Worm (Caenorhabditis elegans) whole organism, early embryonic: ENCODE measurements around the gene grd-8.

Source experiments
- B0310.2 ChIP-seq: sonication (generic microtip); optimal IDR thresholded peaks from 2 replicates; lab custom pipeline; 2016; ENCODE audit warnings: mild to moderate bottlenecking, missing genetic modification characterization, missing compliant biosample characterization
- F13C5.2 ChIP-seq: sonication (generic microtip); optimal IDR thresholded peaks from 2 replicates; lab custom pipeline; 2017; ENCODE audit warnings: mild to moderate bottlenecking, missing genetic modification characterization, inconsistent platforms, missing compliant biosample characterization
- aly-1 ChIP-seq: sonication (generic microtip); optimal IDR thresholded peaks from 2 replicates; lab custom pipeline; 2016; ENCODE audit warnings: missing genetic modification characterization, missing compliant biosample characterization
- ama-1 ChIP-seq: fragments of 150-350 bp; optimal IDR thresholded peaks from 2 replicates; lab custom pipeline; 2014
- hmbx-1 ChIP-seq: sonication (generic microtip); optimal IDR thresholded peaks from 2 replicates; lab custom pipeline; 2016; ENCODE audit warnings: mild to moderate bottlenecking, missing genetic modification characterization, missing compliant biosample characterization
- hmg-4 ChIP-seq: fragments of 200-800 bp; sonication (Bioruptor generic); optimal IDR thresholded peaks from 2 replicates; lab custom pipeline; 2018; ENCODE audit warnings: mild to moderate bottlenecking, missing genetic modification characterization, missing compliant biosample characterization
- pes-1 ChIP-seq: fragments of 200-800 bp; sonication (Bioruptor generic); IDR thresholded peaks from 2 replicates; pipeline ENCODE4 v1.3.6; 2022; ENCODE audit warnings: missing genetic modification reagents, missing genetic modification characterization, missing compliant biosample characterization
- scrt-1 ChIP-seq: fragments of 200-800 bp; sonication (Bioruptor generic); IDR thresholded peaks from 2 replicates; pipeline ENCODE4 v1.3.6; 2022; ENCODE audit warnings: missing genetic modification characterization, missing compliant biosample characterization
- sea-1 ChIP-seq: fragments of 200-800 bp; sonication (Bioruptor generic); conservative IDR thresholded peaks from 2 replicates; pipeline ENCODE4 v1.3.6; 2022; ENCODE audit warnings: missing genetic modification characterization, missing compliant biosample characterization
- tbx-11 ChIP-seq: fragments of 200-800 bp; sonication (Bioruptor generic); IDR thresholded peaks from 2 replicates; pipeline ENCODE4 v1.3.6; 2022; ENCODE audit warnings: missing genetic modification characterization, missing compliant biosample characterization
- tra-4 ChIP-seq: sonication (generic microtip); optimal IDR thresholded peaks from 2 replicates; lab custom pipeline; 2017; ENCODE audit warnings: missing genetic modification characterization, missing compliant biosample characterization

Gene grd-8

DNA sequence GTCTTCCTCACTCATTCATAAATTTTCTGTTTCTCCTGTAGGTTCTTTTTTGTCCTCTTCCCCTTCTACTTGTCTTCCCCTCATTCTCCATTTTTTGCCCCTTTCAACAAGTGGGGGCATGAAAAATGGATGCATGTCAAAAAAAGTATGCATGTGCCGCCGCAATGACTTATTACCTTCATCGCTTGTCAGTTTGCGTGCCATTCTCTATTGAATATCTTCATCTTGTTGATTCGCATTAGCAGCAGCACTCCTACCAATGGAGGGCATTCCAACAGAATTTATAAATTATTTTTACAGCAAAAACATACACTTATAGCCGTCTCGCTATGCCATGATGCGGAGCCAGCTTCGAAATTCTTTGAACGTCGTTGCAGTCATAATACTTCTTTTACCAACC is 48.9 kb downstream of the grd-8 start, which contains the start of gene F40A3.1:
TSS of gene F40A3.1 (plus strand) at position 301 of the 400 bp plus-strand sequence.
- TF ChIP-seq F13C5.2 (tag; lab: Kevin White, UChicago) = no peak
- no peak for TF ChIP-seq pes-1
- TF ChIP-seq aly-1 (tag; lab: Kevin White, UChicago) = no peak
- TF ChIP-seq sea-1 (GFP tag; lab: Robert Waterston, UW) = no peak
- no peak for TF ChIP-seq tbx-11 (GFP tag; lab: Robert Waterston, UW)
- no peak for TF ChIP-seq B0310.2 (tag; lab: Kevin White, UChicago)
- no peak for TF ChIP-seq ama-1 (lab: Kevin White, UChicago)
- TF ChIP-seq hmg-4 (GFP tag; lab: Kevin White, UChicago) = no peak
- TF ChIP-seq scrt-1 = no peak
- no peak for TF ChIP-seq tra-4
- no peak for TF ChIP-seq hmbx-1 (tag; lab: Kevin White, UChicago)
